Worm (Caenorhabditis elegans): ENCODE results near the gene dpyd-1.

- TF ChIP-seq unc-42 (tag; optimal IDR thresholded peaks at IDR 0.05): peak; percentile 88
- no peak for TF ChIP-seq che-1 (tag; optimal IDR thresholded peaks at IDR 0.05)
- no peak for TF ChIP-seq pag-3 (tag; optimal IDR thresholded peaks at IDR 0.05; ENCODE audit: borderline replicate concordance)
- TF ChIP-seq ama-1 (optimal IDR thresholded peaks at IDR 0.05): no peak
- no peak for TF ChIP-seq T23F11.4 (GFP tag; optimal IDR thresholded peaks at IDR 0.05)
- TF ChIP-seq mec-3 (tag; optimal IDR thresholded peaks at IDR 0.05; ENCODE audit: borderline replicate concordance): no peak
- no peak for TF ChIP-seq pha-4 (tag; optimal IDR thresholded peaks at IDR 0.05)
Observed at ce11 chrX:5515459-5515858, 47.8 kb downstream of the dpyd-1 start.
